Fruit fly (Drosophila melanogaster) whole organism, embryonic: ENCODE data around the gene Pc.

Source experiments
- Ada2b ChIP-seq: fragments of 200-800 bp; sonication (Bioruptor generic); IDR thresholded peaks from 2 replicates; pipeline ENCODE4 v1.3.6; 2022; ENCODE audit warnings: missing biosample characterization, missing genetic modification characterization
- Bteb2 ChIP-seq: fragments of 200-800 bp; sonication (Bioruptor generic); optimal IDR thresholded peaks from 2 replicates; lab custom pipeline; 2016; ENCODE audit warnings: missing biosample characterization, missing genetic modification characterization
- CG10462 ChIP-seq: fragments of 200-800 bp; sonication (Bioruptor generic); optimal IDR thresholded peaks from 2 replicates; lab custom pipeline; 2016; ENCODE audit warnings: missing biosample characterization, missing genetic modification characterization
- CG10979 ChIP-seq: fragments of 200-800 bp; sonication (Bioruptor generic); optimal IDR thresholded peaks from 2 replicates; lab custom pipeline; 2018; ENCODE audit warnings: missing biosample characterization, mild to moderate bottlenecking, missing genetic modification characterization, moderate library complexity
- CG13424 ChIP-seq: fragments of 200-800 bp; sonication (Bioruptor generic); optimal IDR thresholded peaks from 2 replicates; lab custom pipeline; 2019; ENCODE audit warnings: missing biosample characterization, mild to moderate bottlenecking, missing genetic modification characterization, moderate library complexity
- CG1603 ChIP-seq: fragments of 200-800 bp; sonication (Bioruptor generic); optimal IDR thresholded peaks from 2 replicates; lab custom pipeline; 2019; ENCODE audit warnings: missing biosample characterization, mild to moderate bottlenecking, missing genetic modification characterization, moderate library complexity
- CG17328 ChIP-seq: fragments of 200-800 bp; sonication (Bioruptor generic); IDR thresholded peaks from 2 replicates; pipeline ENCODE4 v1.3.6; 2022; ENCODE audit warnings: missing biosample characterization, missing genetic modification characterization
- CG1792 ChIP-seq: fragments of 200-800 bp; sonication (Bioruptor generic); optimal IDR thresholded peaks from 2 replicates; lab custom pipeline; 2016; ENCODE audit warnings: missing biosample characterization, missing genetic modification characterization
- CG18476 ChIP-seq: fragments of 200-800 bp; sonication (Bioruptor generic); optimal IDR thresholded peaks from 2 replicates; lab custom pipeline; 2016; ENCODE audit warnings: missing biosample characterization, mild to moderate bottlenecking, missing genetic modification characterization
- CG18619 ChIP-seq: fragments of 200-800 bp; sonication (Bioruptor generic); optimal IDR thresholded peaks from 3 replicates; lab custom pipeline; 2017; ENCODE audit warnings: missing biosample characterization, mild to moderate bottlenecking, missing genetic modification characterization
- CG2116 ChIP-seq: fragments of 200-800 bp; sonication (Bioruptor generic); optimal IDR thresholded peaks from 3 replicates; lab custom pipeline; 2018; ENCODE audit warnings: missing biosample characterization, mild to moderate bottlenecking, missing genetic modification characterization
- CG31224 ChIP-seq: fragments of 200-800 bp; sonication (Bioruptor generic); IDR thresholded peaks from 2 replicates; pipeline ENCODE4 v1.3.6; 2022; ENCODE audit warnings: missing biosample characterization, missing genetic modification characterization
- CG33213 ChIP-seq: fragments of 200-800 bp; sonication (Bioruptor generic); optimal IDR thresholded peaks from 3 replicates; lab custom pipeline; 2016; ENCODE audit warnings: missing biosample characterization, missing genetic modification characterization
- CG4360 ChIP-seq: fragments of 200-800 bp; sonication (Bioruptor generic); IDR thresholded peaks from 2 replicates; pipeline ENCODE4 v1.3.6; 2022; ENCODE audit warnings: missing biosample characterization, missing genetic modification characterization
- CG5953 ChIP-seq: fragments of 200-800 bp; sonication (Bioruptor generic); IDR thresholded peaks from 2 replicates; pipeline ENCODE4 v1.3.6; 2022; ENCODE audit warnings: missing biosample characterization, missing genetic modification characterization
- CG6272 ChIP-seq: fragments of 200-800 bp; sonication (Bioruptor generic); IDR thresholded peaks from 2 replicates; pipeline ENCODE4 v1.3.6; 2022; ENCODE audit warnings: missing biosample characterization, missing genetic modification characterization
- CG6683 ChIP-seq: fragments of 200-800 bp; sonication (Bioruptor generic); optimal IDR thresholded peaks from 2 replicates; lab custom pipeline; 2017; ENCODE audit warnings: missing biosample characterization, mild to moderate bottlenecking, missing genetic modification characterization, missing genetic modification reagents
- CG6854 ChIP-seq: fragments of 200-800 bp; sonication (Bioruptor generic); optimal IDR thresholded peaks from 3 replicates; lab custom pipeline; 2017; ENCODE audit warnings: missing biosample characterization, mild to moderate bottlenecking, missing genetic modification characterization
- CG7357 ChIP-seq: fragments of 200-800 bp; sonication (Bioruptor generic); IDR thresholded peaks from 3 replicates; pipeline ENCODE4 v1.3.6; 2022; ENCODE audit warnings: missing biosample characterization, missing genetic modification characterization
- CG7372 ChIP-seq: fragments of 200-800 bp; sonication (Bioruptor generic); IDR thresholded peaks from 2 replicates; pipeline ENCODE4 v1.3.6; 2022; ENCODE audit warnings: missing biosample characterization, missing genetic modification characterization
- CG8944 ChIP-seq: fragments of 200-800 bp; sonication (Bioruptor generic); optimal IDR thresholded peaks from 3 replicates; lab custom pipeline; 2016; ENCODE audit warnings: missing biosample characterization, missing genetic modification characterization
- CG9609 ChIP-seq: fragments of 200-800 bp; sonication (Bioruptor generic); optimal IDR thresholded peaks from 3 replicates; lab custom pipeline; 2016; ENCODE audit warnings: missing biosample characterization, missing genetic modification characterization
- CG9727 ChIP-seq: fragments of 200-800 bp; sonication (Bioruptor generic); optimal IDR thresholded peaks from 3 replicates; lab custom pipeline; 2017; ENCODE audit warnings: missing biosample characterization, mild to moderate bottlenecking, missing genetic modification characterization
- D19A ChIP-seq: fragments of 200-800 bp; optimal IDR thresholded peaks from 3 replicates; lab custom pipeline; 2019; ENCODE audit warnings: missing biosample characterization, mild to moderate bottlenecking, missing genetic modification characterization, moderate library complexity
- Dll ChIP-seq: fragments of 200-800 bp; sonication (Bioruptor generic); IDR thresholded peaks from 4 replicates; pipeline ENCODE4 v1.3.6; 2022; ENCODE audit warnings: missing biosample characterization, missing genetic modification characterization; ENCODE audit not compliant: partially characterized antibody
- Dp ChIP-seq: fragments of 200-800 bp; sonication (Bioruptor generic); optimal IDR thresholded peaks from 2 replicates; lab custom pipeline; 2018; ENCODE audit warnings: missing biosample characterization, mild to moderate bottlenecking, missing genetic modification characterization, moderate library complexity
- HHEX ChIP-seq: fragments of 200-800 bp; sonication (Bioruptor generic); optimal IDR thresholded peaks from 3 replicates; lab custom pipeline; 2017; ENCODE audit warnings: missing biosample characterization, mild to moderate bottlenecking, missing genetic modification characterization, missing genetic modification reagents
- HLH4C ChIP-seq: fragments of 200-800 bp; sonication (Bioruptor generic); IDR thresholded peaks from 3 replicates; pipeline ENCODE4 v1.3.6; 2022; ENCODE audit warnings: missing biosample characterization, missing genetic modification characterization; ENCODE audit not compliant: partially characterized antibody
- Hr51 ChIP-seq, 2 experiments: fragments of 200-800 bp; sonication (Bioruptor generic); optimal IDR thresholded peaks; 2 replicates in 1 of 2; 3 replicates in 1 of 2; lab custom pipeline; 2016 to 2018; ENCODE audit warnings: missing biosample characterization in 2 of 2, missing genetic modification characterization in 2 of 2, mild to moderate bottlenecking in 1 of 2, moderate library complexity in 1 of 2
- MESR4 ChIP-seq: fragments of 200-800 bp; sonication (Bioruptor generic); optimal IDR thresholded peaks from 2 replicates; lab custom pipeline; 2018; ENCODE audit warnings: missing biosample characterization, mild to moderate bottlenecking, missing genetic modification characterization, moderate library complexity
- Oli ChIP-seq: fragments of 200-800 bp; sonication (Bioruptor generic); optimal IDR thresholded peaks from 2 replicates; lab custom pipeline; 2018; ENCODE audit warnings: missing biosample characterization, mild to moderate bottlenecking, missing genetic modification characterization, moderate library complexity
- Opbp ChIP-seq: fragments of 200-800 bp; sonication (Bioruptor generic); IDR thresholded peaks from 3 replicates; pipeline ENCODE4 v1.3.6; 2022; ENCODE audit warnings: missing biosample characterization, missing genetic modification characterization; ENCODE audit not compliant: partially characterized antibody
- Poxn ChIP-seq: fragments of 200-800 bp; sonication (Bioruptor generic); IDR thresholded peaks from 2 replicates; pipeline ENCODE4 v1.3.6; 2022; ENCODE audit warnings: missing biosample characterization, missing genetic modification characterization
- Rfx ChIP-seq: fragments of 200-800 bp; sonication (Bioruptor generic); IDR thresholded peaks from 2 replicates; pipeline ENCODE4 v1.3.6; 2022; ENCODE audit warnings: missing biosample characterization, missing genetic modification characterization
- Xrp1 ChIP-seq: fragments of 200-800 bp; sonication (Bioruptor generic); IDR thresholded peaks from 2 replicates; pipeline ENCODE4 v1.3.6; 2022; ENCODE audit warnings: missing biosample characterization, missing genetic modification characterization
- al ChIP-seq: fragments of 200-800 bp; sonication (Bioruptor generic); IDR thresholded peaks from 2 replicates; pipeline ENCODE4 v1.3.6; 2022; ENCODE audit warnings: missing biosample characterization, missing genetic modification characterization
- ap ChIP-seq: fragments of 200-800 bp; sonication (Bioruptor generic); IDR thresholded peaks from 2 replicates; pipeline ENCODE4 v1.3.6; 2022; ENCODE audit warnings: missing biosample characterization, missing genetic modification characterization
- br ChIP-seq: fragments of >200 bp; optimal IDR thresholded peaks from 2 replicates; lab custom pipeline; 2017
- disco-r ChIP-seq: fragments of 200-800 bp; sonication (Bioruptor generic); optimal IDR thresholded peaks from 2 replicates; lab custom pipeline; 2016; ENCODE audit warnings: missing biosample characterization, missing genetic modification characterization
- en ChIP-seq: fragments of 200-800 bp; sonication (Bioruptor generic); optimal IDR thresholded peaks from 2 replicates; lab custom pipeline; 2016; ENCODE audit warnings: missing biosample characterization, missing genetic modification characterization
- esg ChIP-seq: fragments of 200-800 bp; sonication (Bioruptor generic); conservative IDR thresholded peaks from 2 replicates; pipeline ENCODE4 v1.3.6; 2022; ENCODE audit warnings: missing biosample characterization, missing genetic modification characterization
- fd102C ChIP-seq: fragments of 200-800 bp; sonication (Bioruptor generic); optimal IDR thresholded peaks from 2 replicates; lab custom pipeline; 2018; ENCODE audit warnings: missing biosample characterization, mild to moderate bottlenecking, missing genetic modification characterization, moderate library complexity
- fru ChIP-seq: fragments of >200 bp; optimal IDR thresholded peaks from 2 replicates; lab custom pipeline; 2017
- gce ChIP-seq: fragments of 200-800 bp; sonication (Bioruptor generic); IDR thresholded peaks from 3 replicates; pipeline ENCODE4 v1.3.6; 2022; ENCODE audit warnings: missing biosample characterization, missing genetic modification characterization
- hth ChIP-seq: fragments of >200 bp; optimal IDR thresholded peaks from 2 replicates; lab custom pipeline; 2017; ENCODE audit warnings: inconsistent platforms
- lilli ChIP-seq: fragments of 200-800 bp; sonication (Bioruptor generic); optimal IDR thresholded peaks from 3 replicates; lab custom pipeline; 2016; ENCODE audit warnings: missing biosample characterization, missing genetic modification characterization
- pita ChIP-seq: fragments of 200-800 bp; sonication (Bioruptor generic); optimal IDR thresholded peaks from 2 replicates; lab custom pipeline; 2017; ENCODE audit warnings: missing biosample characterization, mild to moderate bottlenecking, missing genetic modification characterization
- row ChIP-seq: fragments of 200-800 bp; sonication (Bioruptor generic); IDR thresholded peaks from 3 replicates; pipeline ENCODE4 v1.3.6; 2022; ENCODE audit warnings: missing biosample characterization, missing genetic modification characterization
- run ChIP-seq: fragments of 200-800 bp; sonication (Bioruptor generic); optimal IDR thresholded peaks from 3 replicates; lab custom pipeline; 2018; ENCODE audit warnings: missing biosample characterization, mild to moderate bottlenecking, missing genetic modification characterization
- sens-2 ChIP-seq: fragments of 200-800 bp; sonication (Bioruptor generic); IDR thresholded peaks from 2 replicates; pipeline ENCODE4 v1.3.6; 2022; ENCODE audit warnings: missing biosample characterization, missing genetic modification characterization
- sisA ChIP-seq: fragments of 200-800 bp; sonication (Bioruptor generic); IDR thresholded peaks from 2 replicates; pipeline ENCODE4 v1.3.6; 2022; ENCODE audit warnings: missing biosample characterization, missing genetic modification characterization
- ssp ChIP-seq: fragments of 200-800 bp; sonication (Bioruptor generic); IDR thresholded peaks from 2 replicates; pipeline ENCODE4 v1.3.6; 2022; ENCODE audit warnings: missing biosample characterization, missing genetic modification characterization

The Pc gene

dm6 chr3L:21347197-21347831 is 29.5 kb upstream of the Pc start (continued):
- TF ChIP-seq fd102C (GFP tag; lab: Kevin White, UChicago) (peak; percentile 5), CG4360 (GFP tag; lab: Robert Waterston, UW) (no peak), gce (GFP tag; lab: Robert Waterston, UW) (no peak), Bteb2 (GFP tag; lab: Kevin White, UChicago) (peak; percentile 32), Dll (GFP tag; lab: Robert Waterston, UW) (no peak), CG1792 (GFP tag; lab: Kevin White, UChicago) (no peak), sisA (GFP tag; lab: Robert Waterston, UW) (peak; percentile 44; the same call in 1 of the 2 replicates), CG8944 (GFP tag; lab: Kevin White, UChicago) (peak; percentile 32), lilli (GFP tag; lab: Kevin White, UChicago) (peak; percentile 42), CG9609 (GFP tag; lab: Kevin White, UChicago) (peak; percentile 11), al (GFP tag; lab: Robert Waterston, UW) (no peak), CG6272 (GFP tag; lab: Robert Waterston, UW) (no peak), CG7372 (GFP tag; lab: Robert Waterston, UW) (no peak), CG7357 (GFP tag; lab: Robert Waterston, UW) (no peak), CG9727 (peak; percentile 58), Dp (GFP tag; lab: Kevin White, UChicago) (no peak), Hr51 (GFP tag; optimal IDR thresholded peaks at IDR 0.05; lab: Kevin White, UChicago) (peak; percentile 34 to 65), Poxn (no peak), CG10979 (tag; lab: Kevin White, UChicago) (peak; percentile 40), br (no peak), CG5953 (no peak), HLH4C (GFP tag; lab: Robert Waterston, UW) (no peak), Rfx (GFP tag; lab: Robert Waterston, UW) (peak; percentile 35; the same call in 1 of the 2 replicates), sens-2 (no peak), CG6683 (GFP tag; lab: Kevin White, UChicago) (no peak), Opbp (no peak), CG17328 (GFP tag; lab: Robert Waterston, UW) (no peak), fru (lab: Kevin White, UChicago) (no peak), run (tag; lab: Kevin White, UChicago) (no peak), CG33213 (GFP tag; lab: Kevin White, UChicago) (no peak), pita (no peak), MESR4 (GFP tag; lab: Kevin White, UChicago) (no peak), CG31224 (GFP tag; lab: Robert Waterston, UW) (no peak), CG13424 (tag; lab: Kevin White, UChicago) (peak; percentile 7), HHEX (GFP tag; lab: Kevin White, UChicago) (peak; percentile 42), CG6854 (no peak), CG2116 (GFP tag; lab: Kevin White, UChicago) (peak; percentile 27), hth (lab: Kevin White, UChicago) (no peak), row (peak; percentile 28; the same call in 1 of the 3 replicates), ap (GFP tag; lab: Robert Waterston, UW) (no peak), Oli (tag; lab: Kevin White, UChicago) (peak; percentile 63), D19A (tag; lab: Kevin White, UChicago) (peak; percentile 81), CG18476 (GFP tag; lab: Kevin White, UChicago) (peak; percentile 28), CG18619 (GFP tag; lab: Kevin White, UChicago) (peak; percentile 41), CG10462 (GFP tag; lab: Kevin White, UChicago) (no peak), esg (no peak), en (no peak), CG1603 (peak; percentile 60), Xrp1 (GFP tag; lab: Robert Waterston, UW) (peak; percentile 20; the same call in 1 of the 2 replicates), disco-r (GFP tag; lab: Kevin White, UChicago) (no peak), ssp (GFP tag; lab: Robert Waterston, UW) (peak; percentile 42), Ada2b (peak; percentile 30; the same call in 1 of the 2 replicates)
